Fruit fly (Drosophila melanogaster) whole organism, embryonic: ENCODE data around the gene Pde11.
A peak's percentile ranks its signal among the peaks of the same experiment; 100 is the strongest.

Experiments used
- B-H1 ChIP-seq: fragments of 200-800 bp; sonication (Bioruptor generic); IDR thresholded peaks from 3 replicates; pipeline ENCODE4 v1.3.6; 2022; ENCODE audit warnings: missing biosample characterization, missing genetic modification characterization
- B-H2 ChIP-seq: fragments of 200-800 bp; sonication (Bioruptor generic); optimal IDR thresholded peaks from 2 replicates; lab custom pipeline; 2018; ENCODE audit warnings: missing biosample characterization, mild to moderate bottlenecking, missing genetic modification characterization
- CG10274 ChIP-seq: fragments of 200-800 bp; sonication (Bioruptor generic); optimal IDR thresholded peaks from 3 replicates; lab custom pipeline; 2017; ENCODE audit warnings: missing biosample characterization, mild to moderate bottlenecking, missing genetic modification characterization
- CG10321 ChIP-seq: fragments of 200-800 bp; sonication (Bioruptor generic); IDR thresholded peaks from 2 replicates; pipeline ENCODE4 v1.3.6; 2022; ENCODE audit warnings: missing biosample characterization, missing genetic modification characterization
- CG11247 ChIP-seq: fragments of 200-800 bp; sonication (Bioruptor generic); IDR thresholded peaks from 2 replicates; pipeline ENCODE4 v1.3.6; 2022; ENCODE audit warnings: missing biosample characterization, missing genetic modification characterization
- CG11695 ChIP-seq: fragments of 200-800 bp; sonication (Bioruptor generic); IDR thresholded peaks from 3 replicates; pipeline ENCODE4 v1.3.6; 2022; ENCODE audit warnings: missing biosample characterization, missing genetic modification characterization
- CG12299 ChIP-seq: fragments of 200-800 bp; sonication (Bioruptor generic); optimal IDR thresholded peaks from 2 replicates; lab custom pipeline; 2018; ENCODE audit warnings: missing biosample characterization, mild to moderate bottlenecking, missing genetic modification characterization
- CG12769 ChIP-seq: fragments of 200-800 bp; sonication (Bioruptor generic); optimal IDR thresholded peaks from 2 replicates; lab custom pipeline; 2019; ENCODE audit warnings: missing biosample characterization, mild to moderate bottlenecking, missing genetic modification characterization, moderate library complexity
- CG12942 ChIP-seq: fragments of 200-800 bp; sonication (Bioruptor generic); optimal IDR thresholded peaks from 3 replicates; lab custom pipeline; 2016; ENCODE audit warnings: missing biosample characterization, missing genetic modification characterization
- CG13123 ChIP-seq: fragments of 200-800 bp; sonication (Bioruptor generic); optimal IDR thresholded peaks from 2 replicates; lab custom pipeline; 2016; ENCODE audit warnings: missing biosample characterization, missing genetic modification characterization
- CG1602 ChIP-seq: fragments of 200-800 bp; sonication (Bioruptor generic); optimal IDR thresholded peaks from 3 replicates; lab custom pipeline; 2016; ENCODE audit warnings: missing biosample characterization, missing genetic modification characterization
- CG16863 ChIP-seq: fragments of 200-800 bp; sonication (Bioruptor generic); optimal IDR thresholded peaks from 3 replicates; lab custom pipeline; 2016; ENCODE audit warnings: missing biosample characterization, missing genetic modification characterization
- CG17186 ChIP-seq: fragments of 200-800 bp; sonication (Bioruptor generic); optimal IDR thresholded peaks from 3 replicates; lab custom pipeline; 2017; ENCODE audit warnings: missing biosample characterization, missing genetic modification reagents, missing genetic modification characterization
- CG17612 ChIP-seq: fragments of 200-800 bp; sonication (Bioruptor generic); IDR thresholded peaks from 2 replicates; pipeline ENCODE4 v1.3.6; 2022; ENCODE audit warnings: missing biosample characterization, missing genetic modification characterization
- CG30403 ChIP-seq: fragments of 200-800 bp; sonication (Bioruptor generic); optimal IDR thresholded peaks from 3 replicates; lab custom pipeline; 2016; ENCODE audit warnings: missing biosample characterization, missing genetic modification characterization
- CG3163 ChIP-seq: fragments of 200-800 bp; sonication (Bioruptor generic); optimal IDR thresholded peaks from 3 replicates; lab custom pipeline; 2016; ENCODE audit warnings: missing biosample characterization, missing genetic modification characterization
- CG34376 ChIP-seq: fragments of 200-800 bp; sonication (Bioruptor generic); optimal IDR thresholded peaks from 2 replicates; lab custom pipeline; 2018; ENCODE audit warnings: missing biosample characterization, mild to moderate bottlenecking, missing genetic modification characterization
- CG34422 ChIP-seq: fragments of 200-800 bp; sonication (Bioruptor generic); IDR thresholded peaks from 3 replicates; pipeline ENCODE4 v1.3.6; 2022; ENCODE audit warnings: missing biosample characterization, missing genetic modification characterization
- CG3838 ChIP-seq: fragments of 200-800 bp; sonication (Bioruptor generic); optimal IDR thresholded peaks from 3 replicates; lab custom pipeline; 2016; ENCODE audit warnings: missing biosample characterization, missing genetic modification characterization
- CG6272 ChIP-seq: fragments of 200-800 bp; sonication (Bioruptor generic); IDR thresholded peaks from 2 replicates; pipeline ENCODE4 v1.3.6; 2022; ENCODE audit warnings: missing biosample characterization, missing genetic modification characterization
- CG6765 ChIP-seq: fragments of 200-800 bp; sonication (Bioruptor generic); optimal IDR thresholded peaks from 3 replicates; lab custom pipeline; 2017; ENCODE audit warnings: missing biosample characterization, mild to moderate bottlenecking, missing genetic modification characterization
- CG7987 ChIP-seq: fragments of 200-800 bp; sonication (Bioruptor generic); optimal IDR thresholded peaks from 2 replicates; lab custom pipeline; 2018; ENCODE audit warnings: missing biosample characterization, mild to moderate bottlenecking, missing genetic modification characterization, moderate library complexity
- Doc3 ChIP-seq: fragments of 200-800 bp; sonication (Bioruptor generic); IDR thresholded peaks from 3 replicates; pipeline ENCODE4 v1.3.6; 2022; ENCODE audit warnings: missing biosample characterization, missing genetic modification characterization; ENCODE audit not compliant: partially characterized antibody
- Dref ChIP-seq: fragments of 200-800 bp; sonication (Bioruptor generic); IDR thresholded peaks from 2 replicates; pipeline ENCODE4 v1.3.6; 2022; ENCODE audit warnings: missing biosample characterization, missing genetic modification characterization
- E2f2 ChIP-seq: fragments of 200-800 bp; sonication (Bioruptor generic); IDR thresholded peaks from 2 replicates; pipeline ENCODE4 v1.3.6; 2022; ENCODE audit warnings: missing biosample characterization, missing genetic modification characterization
- PHDP ChIP-seq: fragments of 200-800 bp; sonication (Bioruptor generic); optimal IDR thresholded peaks from 3 replicates; lab custom pipeline; 2018; ENCODE audit warnings: missing biosample characterization, mild to moderate bottlenecking, missing genetic modification characterization, moderate library complexity
- Pdp1 ChIP-seq, 2 experiments: fragments of 200-800 bp; sonication (Bioruptor generic); optimal IDR thresholded peaks; 3 replicates each; lab custom pipeline; 2016; ENCODE audit warnings: missing biosample characterization in 2 of 2, missing genetic modification characterization in 2 of 2, mild to moderate bottlenecking in 1 of 2, moderate library complexity in 1 of 2
- TFAM ChIP-seq: fragments of 200-800 bp; sonication (Bioruptor generic); optimal IDR thresholded peaks from 2 replicates; lab custom pipeline; 2017; ENCODE audit warnings: missing biosample characterization, missing genetic modification characterization, inconsistent platforms
- Tbp ChIP-seq: fragments of >200 bp; optimal IDR thresholded peaks from 2 replicates; lab custom pipeline; 2018; ENCODE audit warnings: missing biosample characterization, missing genetic modification characterization
- ash1 ChIP-seq: fragments of 200-800 bp; sonication (Bioruptor generic); optimal IDR thresholded peaks from 2 replicates; lab custom pipeline; 2018; ENCODE audit warnings: missing biosample characterization, mild to moderate bottlenecking, missing genetic modification characterization
- bigmax ChIP-seq: fragments of 200-800 bp; sonication (Bioruptor generic); optimal IDR thresholded peaks from 2 replicates; lab custom pipeline; 2018; ENCODE audit warnings: missing biosample characterization, mild to moderate bottlenecking, missing genetic modification characterization
- bowl ChIP-seq: fragments of 200-800 bp; sonication (Bioruptor generic); IDR thresholded peaks from 2 replicates; pipeline ENCODE4 v1.3.6; 2022; ENCODE audit warnings: missing biosample characterization, missing genetic modification characterization
- cg ChIP-seq: fragments of 200-800 bp; sonication (Bioruptor generic); optimal IDR thresholded peaks from 3 replicates; lab custom pipeline; 2019; ENCODE audit warnings: missing biosample characterization, mild to moderate bottlenecking, missing genetic modification characterization, moderate library complexity
- ci ChIP-seq: fragments of 200-800 bp; sonication (Bioruptor generic); IDR thresholded peaks from 3 replicates; pipeline ENCODE4 v1.3.6; 2022; ENCODE audit warnings: missing biosample characterization, missing genetic modification characterization
- crol ChIP-seq: fragments of 200-800 bp; sonication (Bioruptor generic); IDR thresholded peaks from 2 replicates; pipeline ENCODE4 v1.3.6; 2022; ENCODE audit warnings: missing biosample characterization, missing genetic modification characterization
- dati ChIP-seq: fragments of 200-800 bp; sonication (Bioruptor generic); IDR thresholded peaks from 2 replicates; pipeline ENCODE4 v1.3.6; 2022; ENCODE audit warnings: missing biosample characterization, missing genetic modification characterization
- eyg ChIP-seq: fragments of 200-800 bp; sonication (Bioruptor generic); optimal IDR thresholded peaks from 3 replicates; lab custom pipeline; 2016; ENCODE audit warnings: missing biosample characterization, missing genetic modification characterization
- gsb-n ChIP-seq: fragments of 200-800 bp; sonication (Bioruptor generic); optimal IDR thresholded peaks from 3 replicates; lab custom pipeline; 2018; ENCODE audit warnings: missing biosample characterization, mild to moderate bottlenecking, missing genetic modification characterization
- ind ChIP-seq: fragments of 200-800 bp; sonication (Bioruptor generic); optimal IDR thresholded peaks from 3 replicates; lab custom pipeline; 2016; ENCODE audit warnings: missing biosample characterization, missing genetic modification characterization
- jumu ChIP-seq: fragments of 200-800 bp; sonication (Bioruptor generic); optimal IDR thresholded peaks from 3 replicates; lab custom pipeline; 2016; ENCODE audit warnings: missing biosample characterization, missing genetic modification characterization
- kah ChIP-seq: fragments of 200-800 bp; sonication (Bioruptor generic); optimal IDR thresholded peaks from 2 replicates; lab custom pipeline; 2018; ENCODE audit warnings: missing biosample characterization, mild to moderate bottlenecking, missing genetic modification characterization
- lilli ChIP-seq: fragments of 200-800 bp; sonication (Bioruptor generic); optimal IDR thresholded peaks from 3 replicates; lab custom pipeline; 2016; ENCODE audit warnings: missing biosample characterization, missing genetic modification characterization
- mld ChIP-seq: fragments of 200-800 bp; sonication (Bioruptor generic); IDR thresholded peaks from 3 replicates; pipeline ENCODE4 v1.3.6; 2022; ENCODE audit warnings: missing biosample characterization, missing genetic modification characterization; ENCODE audit not compliant: partially characterized antibody
- nerfin-1 ChIP-seq: fragments of 200-800 bp; sonication (Bioruptor generic); optimal IDR thresholded peaks from 3 replicates; lab custom pipeline; 2019; ENCODE audit warnings: missing biosample characterization, mild to moderate bottlenecking, missing genetic modification characterization, moderate library complexity
- oc ChIP-seq: fragments of 200-800 bp; sonication (Bioruptor generic); optimal IDR thresholded peaks from 2 replicates; lab custom pipeline; 2018; ENCODE audit warnings: missing biosample characterization, mild to moderate bottlenecking, missing genetic modification characterization, moderate library complexity
- row ChIP-seq: fragments of 200-800 bp; sonication (Bioruptor generic); IDR thresholded peaks from 3 replicates; pipeline ENCODE4 v1.3.6; 2022; ENCODE audit warnings: missing biosample characterization, missing genetic modification characterization
- slou ChIP-seq: fragments of 200-800 bp; sonication (Bioruptor generic); optimal IDR thresholded peaks from 3 replicates; lab custom pipeline; 2016; ENCODE audit warnings: missing biosample characterization, missing genetic modification characterization
- tap ChIP-seq: fragments of 200-800 bp; optimal IDR thresholded peaks from 3 replicates; lab custom pipeline; 2019; ENCODE audit warnings: missing biosample characterization, mild to moderate bottlenecking, missing genetic modification characterization, moderate library complexity
- tio ChIP-seq: fragments of 200-800 bp; sonication (Bioruptor generic); optimal IDR thresholded peaks from 2 replicates; lab custom pipeline; 2017; ENCODE audit warnings: missing biosample characterization, missing genetic modification characterization, inconsistent platforms
- tup ChIP-seq: fragments of 200-800 bp; sonication (Bioruptor generic); optimal IDR thresholded peaks from 2 replicates; lab custom pipeline; 2016; ENCODE audit warnings: missing biosample characterization, mild to moderate bottlenecking, missing genetic modification characterization, moderate library complexity
- vfl ChIP-seq: fragments of 200-800 bp; sonication (Bioruptor generic); optimal IDR thresholded peaks from 2 replicates; lab custom pipeline; 2016; ENCODE audit warnings: missing biosample characterization, missing genetic modification characterization

Gene Pde11

dm6 chr2L:18626987-18627386 lies 36.8 kb upstream of the Pde11 start (continued):
- TF ChIP-seq Pdp1 (GFP tag; optimal IDR thresholded peaks at IDR 0.05; lab: Kevin White, UChicago), result peak; percentile 69 to 79
- TF ChIP-seq tio (GFP tag; lab: Kevin White, UChicago), result peak; percentile 56
- peak; percentile 93 for TF ChIP-seq CG7987 (GFP tag; lab: Kevin White, UChicago)
- peak; percentile 70 for TF ChIP-seq CG1602 (GFP tag; lab: Kevin White, UChicago)
- TF ChIP-seq CG6272 (GFP tag; lab: Robert Waterston, UW), result no peak
- TF ChIP-seq cg (GFP tag; lab: Kevin White, UChicago), result no peak
- peak; percentile 76; the same call in 2 of the 3 replicates for TF ChIP-seq CG11695
- TF ChIP-seq TFAM (GFP tag; lab: Kevin White, UChicago), result peak; percentile 11
- TF ChIP-seq ash1 (GFP tag; lab: Kevin White, UChicago), result peak; percentile 61
- 0 out of 2 replicates have a peak, but pooled peaks have one; percentile 46 for TF ChIP-seq CG17612 (GFP tag; lab: Robert Waterston, UW)
- TF ChIP-seq CG6765, result peak; percentile 87
- peak; percentile 86 for TF ChIP-seq CG34376 (GFP tag; lab: Kevin White, UChicago)
- peak; percentile 56 for TF ChIP-seq kah (GFP tag; lab: Kevin White, UChicago)
- peak; percentile 78 for TF ChIP-seq CG3163 (GFP tag; lab: Kevin White, UChicago)
- peak; percentile 47; the same call in 1 of the 2 replicates for TF ChIP-seq E2f2
- peak; percentile 83 for TF ChIP-seq CG12299 (tag; lab: Kevin White, UChicago)
- peak; percentile 38; the same call in 1 of the 2 replicates for TF ChIP-seq CG11247 (GFP tag; lab: Robert Waterston, UW)
- TF ChIP-seq B-H2, result peak; percentile 82
- no peak for TF ChIP-seq Dref (GFP tag; lab: Robert Waterston, UW)
- peak; percentile 87 for TF ChIP-seq ci
- peak; percentile 47 for TF ChIP-seq CG10274 (GFP tag; lab: Kevin White, UChicago)
- no peak for TF ChIP-seq dati
- peak; percentile 47 for TF ChIP-seq tup (GFP tag; lab: Kevin White, UChicago)
- TF ChIP-seq lilli (GFP tag; lab: Kevin White, UChicago), result peak; percentile 69
- peak; percentile 37 for TF ChIP-seq vfl (GFP tag; lab: Kevin White, UChicago)
- no peak for TF ChIP-seq Tbp (GFP tag; lab: Kevin White, UChicago)
- TF ChIP-seq oc, result peak; percentile 93
- TF ChIP-seq gsb-n (tag; lab: Kevin White, UChicago), result peak; percentile 91
- TF ChIP-seq eyg (GFP tag; lab: Kevin White, UChicago), result peak; percentile 90
- TF ChIP-seq CG3838 (GFP tag; lab: Kevin White, UChicago), result peak; percentile 81
- TF ChIP-seq Doc3 (GFP tag; lab: Robert Waterston, UW), result no peak
- TF ChIP-seq CG16863 (GFP tag; lab: Kevin White, UChicago), result peak; percentile 81
- TF ChIP-seq mld (GFP tag; lab: Robert Waterston, UW), result no peak
- peak; percentile 51 for TF ChIP-seq nerfin-1
- TF ChIP-seq tap, result peak; percentile 36
- peak; percentile 32 for TF ChIP-seq CG17186 (GFP tag; lab: Kevin White, UChicago)
- TF ChIP-seq CG13123 (GFP tag; lab: Kevin White, UChicago), result peak; percentile 81
- TF ChIP-seq ind, result peak; percentile 11
- peak; percentile 35; the same call in 1 of the 2 replicates for TF ChIP-seq crol (GFP tag; lab: Robert Waterston, UW)
- TF ChIP-seq jumu (GFP tag; lab: Kevin White, UChicago), result peak; percentile 46
- peak; percentile 91 for TF ChIP-seq PHDP (tag; lab: Kevin White, UChicago)
- peak; percentile 44 for TF ChIP-seq CG30403 (GFP tag; lab: Kevin White, UChicago)
- TF ChIP-seq bowl (GFP tag; lab: Robert Waterston, UW), result peak; percentile 47; the same call in 1 of the 2 replicates
- TF ChIP-seq row (GFP tag; lab: Robert Waterston, UW), result peak; percentile 20; the same call in 1 of the 3 replicates
- peak; percentile 32; the same call in 1 of the 3 replicates for TF ChIP-seq B-H1
- TF ChIP-seq slou (GFP tag; lab: Kevin White, UChicago), result peak; percentile 12
- TF ChIP-seq CG10321, result 0 out of 2 replicates have a peak, but pooled peaks have one; percentile 27
- TF ChIP-seq CG12942 (GFP tag; lab: Kevin White, UChicago), result peak; percentile 70
- TF ChIP-seq CG12769 (tag; lab: Kevin White, UChicago), result peak; percentile 75
- peak; percentile 67; the same call in 1 of the 3 replicates for TF ChIP-seq CG34422 (GFP tag; lab: Robert Waterston, UW)
- peak; percentile 76 for TF ChIP-seq bigmax
